Fruit fly (Drosophila melanogaster): ENCODE data around the gene Tbc1d8-9.
A peak's percentile ranks its signal among the peaks of the same experiment; 100 is the strongest.

Tbc1d8-9 gene

dm6 chr3L:21346463-21347196 is 3.1 kb upstream of the Tbc1d8-9 start:
- peak; percentile 67 for TF ChIP-seq CG1832 (GFP tag; optimal IDR thresholded peaks at IDR 0.05)
- no peak for TF ChIP-seq dimm (GFP tag; IDR thresholded peaks at IDR 0.05)
- TF ChIP-seq kni (GFP tag; optimal IDR thresholded peaks at IDR 0.05) = peak; percentile 24
- TF ChIP-seq CG2120 (GFP tag; optimal IDR thresholded peaks at IDR 0.05) = no peak
- TF ChIP-seq Dad (GFP tag; optimal IDR thresholded peaks at IDR 0.05) = no peak
- TF ChIP-seq danr (GFP tag; IDR thresholded peaks at IDR 0.05) = no peak
- 0 out of 2 replicates have a peak, but pooled peaks have one; percentile 24 for TF ChIP-seq ttk (GFP tag; IDR thresholded peaks at IDR 0.05)
- TF ChIP-seq CG4617 (GFP tag; optimal IDR thresholded peaks at IDR 0.05; ENCODE audit: borderline replicate concordance) = no peak
- TF ChIP-seq pros (GFP tag; optimal IDR thresholded peaks at IDR 0.05) = peak; percentile 84
- TF ChIP-seq CG4360 (GFP tag; IDR thresholded peaks at IDR 0.05) = peak; percentile 93
- 0 out of 4 replicates have a peak, but pooled peaks have one; percentile 13 for TF ChIP-seq Dll (GFP tag; IDR thresholded peaks at IDR 0.05; ENCODE audit: partially characterized antibody)
- peak; percentile 19 for TF ChIP-seq pfk (GFP tag; optimal IDR thresholded peaks at IDR 0.05)
- peak; percentile 83 for TF ChIP-seq CG15479 (GFP tag; optimal IDR thresholded peaks at IDR 0.05)
- no peak for TF ChIP-seq CG17385 (GFP tag; optimal IDR thresholded peaks at IDR 0.05)
- peak; percentile 62 for TF ChIP-seq CG13624 (GFP tag; optimal IDR thresholded peaks at IDR 0.05)
- no peak for TF ChIP-seq Sry-β (GFP tag; optimal IDR thresholded peaks at IDR 0.05)
- no peak for TF ChIP-seq CG11398 (GFP tag; optimal IDR thresholded peaks at IDR 0.05)
- TF ChIP-seq CG3163 (GFP tag; optimal IDR thresholded peaks at IDR 0.05) = peak; percentile 15
- peak in 1 of 2 experiments; percentile 81 for TF ChIP-seq tll (GFP tag; optimal IDR thresholded peaks at IDR 0.05)
- TF ChIP-seq chinmo (GFP tag; IDR thresholded peaks at IDR 0.05; ENCODE audit: partially characterized antibody) = peak; percentile 53; the same call in 1 of the 4 replicates
- peak; percentile 81 for TF ChIP-seq Kr (GFP tag; optimal IDR thresholded peaks at IDR 0.05)
- TF ChIP-seq twi (tag; optimal IDR thresholded peaks at IDR 0.05) = peak; percentile 81
- peak; percentile 16 for TF ChIP-seq BEAF-32 (GFP tag; optimal IDR thresholded peaks at IDR 0.05)
- TF ChIP-seq gce (GFP tag; IDR thresholded peaks at IDR 0.05) = 0 out of 3 replicates have a peak, but pooled peaks have one; percentile 32
- TF ChIP-seq ro (GFP tag; IDR thresholded peaks at IDR 0.05) = no peak
- TF ChIP-seq Hey (tag; optimal IDR thresholded peaks at IDR 0.05) = peak; percentile 79
- peak; percentile 34 for TF ChIP-seq nom (GFP tag; optimal IDR thresholded peaks at IDR 0.05)
- peak; percentile 24 for TF ChIP-seq YL-1 (GFP tag; optimal IDR thresholded peaks at IDR 0.05)
- peak; percentile 34; the same call in 1 of the 3 replicates for TF ChIP-seq dysf (GFP tag; IDR thresholded peaks at IDR 0.05)
- TF ChIP-seq cg (GFP tag; optimal IDR thresholded peaks at IDR 0.05) = peak; percentile 64
- TF ChIP-seq CG34376 (GFP tag; optimal IDR thresholded peaks at IDR 0.05) = peak; percentile 30
- peak; percentile 84 for TF ChIP-seq CG10321 (GFP tag; IDR thresholded peaks at IDR 0.05)
- peak; percentile 37 to 62 for TF ChIP-seq Trl (optimal IDR thresholded peaks at IDR 0.05)
- TF ChIP-seq Trl (GFP tag; optimal IDR thresholded peaks at IDR 0.05) = no peak
- TF ChIP-seq CG2678 (tag; optimal IDR thresholded peaks at IDR 0.05) = no peak
- TF ChIP-seq CG6791 (GFP tag; IDR thresholded peaks at IDR 0.05; ENCODE audit: partially characterized antibody) = peak; percentile 58; the same call in 1 of the 3 replicates
- no peak for TF ChIP-seq lov (optimal IDR thresholded peaks at IDR 0.05)
- TF ChIP-seq lov (GFP tag; IDR thresholded peaks at IDR 0.05) = 0 out of 3 replicates have a peak, but pooled peaks have one; percentile 49
- no peak for TF ChIP-seq TFAM (GFP tag; optimal IDR thresholded peaks at IDR 0.05)
- TF ChIP-seq Opbp (GFP tag; IDR thresholded peaks at IDR 0.05; ENCODE audit: partially characterized antibody) = 0 out of 3 replicates have a peak, but pooled peaks have one; percentile 30
- peak; percentile 73 for TF ChIP-seq Deaf1 (tag; optimal IDR thresholded peaks at IDR 0.05)
- peak; percentile 73 for TF ChIP-seq ewg (GFP tag; optimal IDR thresholded peaks at IDR 0.05)
- TF ChIP-seq dm (GFP tag; optimal IDR thresholded peaks at IDR 0.05) = peak; percentile 3
- no peak for TF ChIP-seq CG14050 (GFP tag; IDR thresholded peaks at IDR 0.05)
- TF ChIP-seq CoRest (tag; optimal IDR thresholded peaks at IDR 0.05) = no peak
- TF ChIP-seq nerfin-1 (tag; optimal IDR thresholded peaks at IDR 0.05) = peak; percentile 44
